Worm (Caenorhabditis elegans): ENCODE results near the gene fcmt-1.
A peak's percentile ranks its signal among the peaks of the same experiment; 100 is the strongest.
"Not testable (repeated sequence)": the region's sequence is repeated elsewhere in the genome, so short reads cannot be mapped to it uniquely, and the experiment has no call there.

Gene fcmt-1

ce11 chrII:11713569-11713968 is 4.2 kb upstream of the fcmt-1 start, which contains the start of gene F13D12.10:
F13D12.10 (plus strand) TSS chrII:11713799.
- TF ChIP-seq ama-1 (optimal IDR thresholded peaks at IDR 0.05): no peak
- TF ChIP-seq F13C5.2 (tag; optimal IDR thresholded peaks at IDR 0.05): no peak
- TF ChIP-seq pes-1 (GFP tag; IDR thresholded peaks at IDR 0.05): no peak

- TF ChIP-seq ceh-36 (tag; optimal IDR thresholded peaks at IDR 0.05) (no peak), F13C5.2 (tag; optimal IDR thresholded peaks at IDR 0.05) (no peak), flt-1 (GFP tag; IDR thresholded peaks at IDR 0.05) (no peak), hnd-1 (tag; optimal IDR thresholded peaks at IDR 0.05) (no peak), B0310.2 (tag; optimal IDR thresholded peaks at IDR 0.05) (no peak), pes-1 (GFP tag; IDR thresholded peaks at IDR 0.05) (no peak), tbx-37 (GFP tag; conservative IDR thresholded peaks at IDR 0.05) (no peak), scrt-1 (GFP tag; IDR thresholded peaks at IDR 0.05) (no peak), hmbx-1 (tag; optimal IDR thresholded peaks at IDR 0.05) (no peak), aly-1 (tag; optimal IDR thresholded peaks at IDR 0.05) (no peak), ama-1 (optimal IDR thresholded peaks at IDR 0.05) (no peak)
These were observed 1.4 kb upstream of the fcmt-1 start for ce11 chrII:11710771-11711170.

ce11 chrII:11705787-11706186 is 3.6 kb downstream of the fcmt-1 start, which contains the start of gene VF13D12L.3:
VF13D12L.3 (plus strand) TSS chrII:11706009.
- TF ChIP-seq flt-1 (GFP tag; IDR thresholded peaks at IDR 0.05) (no peak), ets-7 (tag; optimal IDR thresholded peaks at IDR 0.05) (no peak)

ce11 chrII:11700635-11701034 is 8.7 kb downstream of the fcmt-1 start:
- TF ChIP-seq hmg-4 (GFP tag; optimal IDR thresholded peaks at IDR 0.05) (no peak), sea-1 (GFP tag; conservative IDR thresholded peaks at IDR 0.05) (no peak), flt-1 (GFP tag; IDR thresholded peaks at IDR 0.05) (no peak), B0310.2 (tag; optimal IDR thresholded peaks at IDR 0.05) (no peak), scrt-1 (GFP tag; IDR thresholded peaks at IDR 0.05) (no peak), hnd-1 (tag; optimal IDR thresholded peaks at IDR 0.05) (no peak), tra-4 (tag; optimal IDR thresholded peaks at IDR 0.05) (no peak), tbx-11 (GFP tag; IDR thresholded peaks at IDR 0.05) (no peak)

- TF ChIP-seq ceh-13 (GFP tag; optimal IDR thresholded peaks at IDR 0.05) (no peak), ama-1 (optimal IDR thresholded peaks at IDR 0.05) (no peak), hnd-1 (tag; optimal IDR thresholded peaks at IDR 0.05) (no peak), ceh-36 (tag; optimal IDR thresholded peaks at IDR 0.05) (no peak), tbx-37 (GFP tag; conservative IDR thresholded peaks at IDR 0.05) (no peak), flt-1 (GFP tag; IDR thresholded peaks at IDR 0.05) (no peak), hmbx-1 (tag; optimal IDR thresholded peaks at IDR 0.05) (no peak), tra-4 (tag; optimal IDR thresholded peaks at IDR 0.05) (no peak), scrt-1 (GFP tag; IDR thresholded peaks at IDR 0.05) (no peak), aly-1 (tag; optimal IDR thresholded peaks at IDR 0.05) (no peak), F13C5.2 (tag; optimal IDR thresholded peaks at IDR 0.05) (no peak), hmg-4 (GFP tag; optimal IDR thresholded peaks at IDR 0.05) (no peak), ets-7 (tag; optimal IDR thresholded peaks at IDR 0.05) (no peak), B0310.2 (tag; optimal IDR thresholded peaks at IDR 0.05) (no peak), tbx-11 (GFP tag; IDR thresholded peaks at IDR 0.05) (no peak), pes-1 (GFP tag; IDR thresholded peaks at IDR 0.05) (no peak)
These were observed 9.2 kb downstream of the fcmt-1 start, which contains the start of gene inos-1 for ce11 chrII:11700200-11700599. inos-1 (minus strand) TSS chrII:11700300.

DNA sequence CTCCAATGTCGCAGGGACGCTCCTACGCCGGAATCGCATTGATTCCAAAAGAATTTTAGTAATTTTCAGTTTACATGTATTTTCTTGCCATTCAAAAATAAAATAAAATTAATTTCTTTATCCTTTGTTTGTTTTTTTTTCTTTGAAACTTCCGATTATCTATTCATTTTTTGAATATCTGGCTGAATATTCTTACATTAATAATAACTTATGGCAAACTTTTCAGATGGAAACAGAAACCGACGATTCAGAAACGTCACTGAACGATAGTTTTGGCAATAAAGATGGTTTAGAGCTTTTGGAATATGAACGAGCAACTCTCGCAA is 13.5 kb downstream of the fcmt-1 start, which contains the start of gene xpf-1:
Gene xpf-1, plus strand, starts transcription at position 227 of the 326 bp plus-strand sequence.
- TF ChIP-seq scrt-1 (GFP tag; IDR thresholded peaks at IDR 0.05) (no peak), pes-1 (GFP tag; IDR thresholded peaks at IDR 0.05) (no peak), aly-1 (tag; optimal IDR thresholded peaks at IDR 0.05) (no peak), hnd-1 (tag; optimal IDR thresholded peaks at IDR 0.05) (no peak)

DNA sequence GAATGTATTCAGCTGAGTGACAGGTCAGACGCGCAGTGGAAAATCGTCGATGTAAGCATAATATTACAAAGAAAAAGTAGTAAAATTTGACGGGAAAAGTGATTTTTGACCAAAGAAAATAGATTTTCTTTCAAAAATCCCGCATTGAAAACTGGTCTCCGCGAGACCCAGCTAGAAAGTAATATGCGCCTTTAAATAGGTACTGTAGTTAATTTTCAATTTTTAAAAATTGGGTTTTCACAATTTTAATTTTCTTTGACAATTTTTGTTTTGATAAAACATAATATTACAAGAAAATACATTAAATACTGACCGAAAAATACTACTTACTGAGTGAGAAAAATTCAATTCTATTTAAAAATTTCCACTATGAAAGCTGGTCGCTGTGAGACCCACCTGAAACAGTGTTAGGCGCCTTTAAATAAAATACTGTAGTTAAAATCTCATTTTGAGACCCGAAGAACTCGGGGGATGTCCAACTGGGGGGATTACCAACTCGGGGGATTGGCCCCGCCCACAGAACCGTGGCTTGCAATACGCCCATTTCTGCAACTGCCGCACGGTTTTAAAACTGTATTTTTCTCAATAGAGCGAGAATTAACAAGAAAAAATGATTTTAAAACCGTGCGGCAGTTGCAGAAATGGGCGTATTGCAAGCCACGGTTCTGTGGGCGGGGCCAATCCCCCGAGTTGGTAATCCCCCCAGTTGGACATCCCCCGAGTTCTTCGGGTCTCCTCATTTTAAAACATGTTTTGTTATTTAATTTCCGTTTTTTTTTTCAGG is 14.0 kb downstream of the fcmt-1 start, which contains the start of gene tars-1:
Gene tars-1, minus strand, starts transcription at position 497 of the 784 bp plus-strand sequence.
- not testable (repeated sequence) for TF ChIP-seq sea-1 (GFP tag; conservative IDR thresholded peaks at IDR 0.05); scrt-1 (GFP tag; IDR thresholded peaks at IDR 0.05); pes-1 (GFP tag; IDR thresholded peaks at IDR 0.05)

ce11 chrII:11694432-11694831 is 14.9 kb downstream of the fcmt-1 start:
- TF ChIP-seq pes-1 (GFP tag; IDR thresholded peaks at IDR 0.05): peak; percentile 32; the same call in 1 of the 2 replicates
- peak; percentile 65 for TF ChIP-seq F13C5.2 (tag; optimal IDR thresholded peaks at IDR 0.05)
- no peak for TF ChIP-seq flt-1 (GFP tag; IDR thresholded peaks at IDR 0.05)
- no peak for TF ChIP-seq hnd-1 (tag; optimal IDR thresholded peaks at IDR 0.05)

DNA sequence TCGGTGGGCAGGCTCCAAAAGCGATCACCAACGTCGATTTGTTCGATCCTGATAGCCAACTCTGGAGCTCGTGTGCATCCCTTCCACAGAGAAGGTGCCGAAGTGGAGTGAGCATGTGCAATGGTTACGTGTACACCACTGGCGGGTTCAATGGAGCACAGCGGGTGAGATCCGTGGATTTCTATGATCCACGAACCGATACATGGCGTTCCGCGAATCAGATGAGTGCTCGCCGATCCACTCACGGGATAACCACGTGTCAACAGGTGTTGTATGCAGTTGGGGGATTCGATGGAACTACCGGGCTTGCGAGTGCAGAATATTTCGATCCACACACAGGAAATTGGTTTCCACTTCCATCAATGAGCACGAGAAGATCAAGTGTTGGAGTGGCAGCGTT is 18.5 kb downstream of the fcmt-1 start:
- TF ChIP-seq sea-1 (GFP tag; conservative IDR thresholded peaks at IDR 0.05): no peak
- no peak for TF ChIP-seq hmbx-1 (tag; optimal IDR thresholded peaks at IDR 0.05)
- TF ChIP-seq hmg-4 (GFP tag; optimal IDR thresholded peaks at IDR 0.05): no peak
- no peak for TF ChIP-seq ets-7 (tag; optimal IDR thresholded peaks at IDR 0.05)
- no peak for TF ChIP-seq tbx-37 (GFP tag; conservative IDR thresholded peaks at IDR 0.05)
- TF ChIP-seq hnd-1 (tag; optimal IDR thresholded peaks at IDR 0.05): no peak
- no peak for TF ChIP-seq ceh-36 (tag; optimal IDR thresholded peaks at IDR 0.05)
- no peak for TF ChIP-seq aly-1 (tag; optimal IDR thresholded peaks at IDR 0.05)
- no peak for TF ChIP-seq F13C5.2 (tag; optimal IDR thresholded peaks at IDR 0.05)
- no peak for TF ChIP-seq ama-1 (optimal IDR thresholded peaks at IDR 0.05)
- no peak for TF ChIP-seq B0310.2 (tag; optimal IDR thresholded peaks at IDR 0.05)
- no peak for TF ChIP-seq tra-4 (tag; optimal IDR thresholded peaks at IDR 0.05)
- TF ChIP-seq scrt-1 (GFP tag; IDR thresholded peaks at IDR 0.05): no peak
- no peak for TF ChIP-seq tbx-11 (GFP tag; IDR thresholded peaks at IDR 0.05)
- TF ChIP-seq flt-1 (GFP tag; IDR thresholded peaks at IDR 0.05): no peak
- no peak for TF ChIP-seq pes-1 (GFP tag; IDR thresholded peaks at IDR 0.05)
- TF ChIP-seq ceh-13 (GFP tag; optimal IDR thresholded peaks at IDR 0.05): no peak

All from whole organism, early embryonic.